Worm (Caenorhabditis elegans): ENCODE results near the gene dnj-20.

dnj-20 gene

ce11 chrII:9611347-9611923 is 12.5 kb downstream of the dnj-20 start, which contains the start of the genes T15H9.5 and T15H9.4:
Gene T15H9.5, minus strand, starts transcription at chrII:9611447.
Gene T15H9.4, plus strand, starts transcription at chrII:9611873.
- TF ChIP-seq rnt-1 (tag; optimal IDR thresholded peaks at IDR 0.05) (no peak), C16A3.4 (tag; optimal IDR thresholded peaks at IDR 0.05) (no peak), mdl-1 (tag; optimal IDR thresholded peaks at IDR 0.05) (no peak), aha-1 (tag; optimal IDR thresholded peaks at IDR 0.05) (no peak), fkh-8 (tag; optimal IDR thresholded peaks at IDR 0.05) (no peak), tbx-2 (tag; optimal IDR thresholded peaks at IDR 0.05) (no peak)

ce11 chrII:9609296-9609695 is 14.7 kb downstream of the dnj-20 start, which contains the start of gene pap-2:
Gene pap-2, minus strand, starts transcription at chrII:9609396.
- TF ChIP-seq egl-27 (tag; optimal IDR thresholded peaks at IDR 0.05) (no peak), ets-5 (GFP tag; IDR thresholded peaks at IDR 0.05) (no peak), rnt-1 (tag; optimal IDR thresholded peaks at IDR 0.05) (no peak), ceh-90 (tag; optimal IDR thresholded peaks at IDR 0.05) (no peak), fkh-10 (GFP tag; optimal IDR thresholded peaks at IDR 0.05) (no peak), alr-1 (tag; optimal IDR thresholded peaks at IDR 0.05; ENCODE audit: borderline replicate concordance) (no peak), aha-1 (tag; optimal IDR thresholded peaks at IDR 0.05) (no peak), ceh-8 (GFP tag; optimal IDR thresholded peaks at IDR 0.05) (no peak)

- TF ChIP-seq nhr-77 (tag; optimal IDR thresholded peaks at IDR 0.05) (no peak), nhr-19 (GFP tag; conservative IDR thresholded peaks at IDR 0.05) (peak; percentile 62), mef-2 (tag; optimal IDR thresholded peaks at IDR 0.05) (no peak), elt-2 (tag; optimal IDR thresholded peaks at IDR 0.05) (peak; percentile 63), unc-130 (tag; optimal IDR thresholded peaks at IDR 0.05) (no peak), lin-35 (GFP tag; optimal IDR thresholded peaks at IDR 0.05) (peak in 1 of 2 experiments; percentile 3), tlp-1 (tag; optimal IDR thresholded peaks at IDR 0.05) (no peak)
Measured at ce11 chrII:9607137-9607536, 16.8 kb downstream of the dnj-20 start.

DNA sequence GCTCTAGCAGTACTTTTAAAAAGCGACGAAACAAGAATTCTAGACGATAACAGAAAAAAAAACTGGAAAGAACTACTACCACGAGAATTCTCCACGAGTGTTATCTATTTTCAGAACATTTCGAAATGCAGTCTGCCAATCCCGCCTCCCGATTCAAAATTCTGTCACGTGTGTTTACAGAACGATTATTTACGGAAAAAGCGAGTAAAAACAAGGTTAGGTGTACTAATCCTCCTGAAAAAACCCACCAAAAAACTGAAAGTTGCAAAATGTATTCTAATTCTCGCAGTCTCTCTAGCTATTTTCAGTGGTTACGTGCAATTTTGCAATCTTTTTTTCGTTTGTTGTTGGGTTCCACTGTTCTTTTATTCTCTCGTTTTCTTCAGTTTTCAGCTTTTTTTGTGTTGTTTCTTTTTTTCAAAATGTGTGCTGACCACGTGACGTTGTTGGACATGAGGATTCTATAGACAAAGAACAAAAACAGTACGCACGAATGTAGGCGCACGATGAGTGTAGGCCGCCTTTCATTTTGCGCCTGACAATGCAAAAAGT is 17.4 kb downstream of the dnj-20 start:
- TF ChIP-seq efl-1 (optimal IDR thresholded peaks at IDR 0.05) (no peak), efl-1 (GFP tag; optimal IDR thresholded peaks at IDR 0.05 in 1 of 2) (peak in 1 of 2 experiments; percentile 42), lin-35 (GFP tag; optimal IDR thresholded peaks at IDR 0.05) (peak in 1 of 2 experiments; percentile 44), ces-1 (GFP tag; optimal IDR thresholded peaks at IDR 0.05) (no peak), mep-1 (tag; optimal IDR thresholded peaks at IDR 0.05) (no peak)

- TF ChIP-seq F16B12.6 (tag; optimal IDR thresholded peaks at IDR 0.05) = no peak
- no peak for TF ChIP-seq rnt-1 (tag; optimal IDR thresholded peaks at IDR 0.05)
- no peak for TF ChIP-seq aha-1 (tag; optimal IDR thresholded peaks at IDR 0.05)
- TF ChIP-seq irx-1 (tag; optimal IDR thresholded peaks at IDR 0.05) = no peak
- no peak for TF ChIP-seq hlh-17 (GFP tag; optimal IDR thresholded peaks at IDR 0.05; ENCODE audit: borderline replicate concordance)
- TF ChIP-seq ztf-11 (tag; optimal IDR thresholded peaks at IDR 0.05) = no peak
- peak; percentile 74 for TF ChIP-seq nhr-20 (tag; optimal IDR thresholded peaks at IDR 0.05)
- no peak for TF ChIP-seq mef-2 (tag; optimal IDR thresholded peaks at IDR 0.05)
- TF ChIP-seq sox-4 (tag; optimal IDR thresholded peaks at IDR 0.05) = no peak
- TF ChIP-seq elt-2 (tag; optimal IDR thresholded peaks at IDR 0.05) = no peak
- no peak for TF ChIP-seq zip-4 (GFP tag; optimal IDR thresholded peaks at IDR 0.05)
- peak; percentile 45 for TF ChIP-seq nhr-71 (tag; optimal IDR thresholded peaks at IDR 0.05)
- no peak for TF ChIP-seq ceh-88 (GFP tag; IDR thresholded peaks at IDR 0.05)
- no peak for TF ChIP-seq nhr-77 (tag; optimal IDR thresholded peaks at IDR 0.05)
- TF ChIP-seq C04F5.9 (tag; optimal IDR thresholded peaks at IDR 0.05) = no peak
- TF ChIP-seq snpc-4 (tag; optimal IDR thresholded peaks at IDR 0.05) = no peak
- TF ChIP-seq lin-39 (tag; optimal IDR thresholded peaks at IDR 0.05) = peak; percentile 47
- TF ChIP-seq C34B4.2 (tag; optimal IDR thresholded peaks at IDR 0.05) = no peak
- TF ChIP-seq pax-3 (tag; optimal IDR thresholded peaks at IDR 0.05) = no peak
- TF ChIP-seq tbx-2 (tag; optimal IDR thresholded peaks at IDR 0.05) = no peak
- TF ChIP-seq fkh-8 (tag; optimal IDR thresholded peaks at IDR 0.05) = no peak
- no peak for TF ChIP-seq tlp-1 (tag; optimal IDR thresholded peaks at IDR 0.05)
- TF ChIP-seq fos-1 (tag; optimal IDR thresholded peaks at IDR 0.05) = no peak
- TF ChIP-seq nhr-12 (tag; optimal IDR thresholded peaks at IDR 0.05) = no peak
- no peak for TF ChIP-seq fkh-4 (tag; optimal IDR thresholded peaks at IDR 0.05; ENCODE audit: borderline replicate concordance)
- TF ChIP-seq hpl-2 (GFP tag; optimal IDR thresholded peaks at IDR 0.05) = no peak
- TF ChIP-seq Y116A8C.19 (tag; optimal IDR thresholded peaks at IDR 0.05; ENCODE audit: borderline replicate concordance) = no peak
- TF ChIP-seq dsc-1 (tag; optimal IDR thresholded peaks at IDR 0.05) = no peak
Measured at ce11 chrII:9605954-9606353, 18.0 kb downstream of the dnj-20 start.

All from whole organism, L1 larva.